Worm (Caenorhabditis elegans): Measurements from ENCODE around the gene ech-8.
A peak's percentile ranks its signal among the peaks of the same experiment; 100 is the strongest.

ech-8 gene

DNA sequence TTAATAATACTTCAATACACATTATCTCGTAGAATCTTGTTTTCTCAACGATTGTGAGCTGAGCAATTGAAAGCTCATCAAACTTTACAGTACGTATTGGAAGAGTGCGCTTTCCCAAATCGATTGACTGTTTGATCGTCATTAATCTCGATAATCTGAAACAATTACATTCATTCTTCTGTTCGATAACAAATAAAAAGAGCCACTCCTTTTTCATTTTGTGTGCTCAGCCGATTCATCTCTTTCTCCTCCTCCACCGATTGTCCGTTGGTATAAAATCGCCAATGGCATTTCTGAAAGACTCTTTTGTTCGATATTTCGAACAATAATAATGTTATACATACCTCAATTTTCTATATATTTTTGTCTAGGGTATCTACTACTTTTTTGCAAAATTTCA lies 15.3 kb downstream of the ech-8 start, which contains the start of gene nas-12:
Gene nas-12, plus strand, starts transcription at position 301 of the 400 bp plus-strand sequence.
- no peak for TF ChIP-seq nhr-12 (tag; optimal IDR thresholded peaks at IDR 0.05)
- no peak for TF ChIP-seq pqm-1 (tag; optimal IDR thresholded peaks at IDR 0.05)
- no peak for TF ChIP-seq lin-15B (tag; optimal IDR thresholded peaks at IDR 0.05)
- no peak for TF ChIP-seq mdl-1 (tag; optimal IDR thresholded peaks at IDR 0.05)
- no peak for TF ChIP-seq aha-1 (tag; optimal IDR thresholded peaks at IDR 0.05)
- no peak for TF ChIP-seq nhr-85 (tag)
- no peak for TF ChIP-seq mab-9 (GFP tag; IDR thresholded peaks at IDR 0.05)
- TF ChIP-seq nhr-84 (tag; optimal IDR thresholded peaks at IDR 0.05): no peak
- no peak for TF ChIP-seq alr-1 (tag; optimal IDR thresholded peaks at IDR 0.05; ENCODE audit: borderline replicate concordance)
- no peak for TF ChIP-seq nhr-47 (tag; optimal IDR thresholded peaks at IDR 0.05)
- no peak for TF ChIP-seq lin-13 (GFP tag; optimal IDR thresholded peaks at IDR 0.05)
- TF ChIP-seq skn-1 (tag; optimal IDR thresholded peaks at IDR 0.05): no peak
- no peak for TF ChIP-seq lir-3 (tag; optimal IDR thresholded peaks at IDR 0.05; ENCODE audit: poor library complexity)
- no peak for TF ChIP-seq pax-3 (tag; optimal IDR thresholded peaks at IDR 0.05)
- TF ChIP-seq unc-98 (GFP tag; IDR thresholded peaks at IDR 0.05): no peak
- TF ChIP-seq xbp-1 (tag; optimal IDR thresholded peaks at IDR 0.05): no peak

- TF ChIP-seq xbp-1 (tag; optimal IDR thresholded peaks at IDR 0.05) (peak; percentile 64), unc-30 (tag; optimal IDR thresholded peaks at IDR 0.05) (no peak), ama-1 (optimal IDR thresholded peaks at IDR 0.05) (no peak), alr-1 (tag; optimal IDR thresholded peaks at IDR 0.05; ENCODE audit: borderline replicate concordance) (no peak), nhr-28 (tag; optimal IDR thresholded peaks at IDR 0.05) (no peak), swsn-7 (tag; optimal IDR thresholded peaks at IDR 0.05) (peak; percentile 67), dsc-1 (tag; optimal IDR thresholded peaks at IDR 0.05) (peak; percentile 59), ztf-11 (tag; optimal IDR thresholded peaks at IDR 0.05) (no peak), skn-1 (tag; optimal IDR thresholded peaks at IDR 0.05) (peak; percentile 24), nhr-76 (tag; optimal IDR thresholded peaks at IDR 0.05) (no peak), jun-1 (tag; optimal IDR thresholded peaks at IDR 0.05) (no peak), lsy-2 (tag; optimal IDR thresholded peaks at IDR 0.05) (peak; percentile 92 to 97), hpl-2 (GFP tag; optimal IDR thresholded peaks at IDR 0.05) (no peak), nhr-20 (tag; optimal IDR thresholded peaks at IDR 0.05) (peak; percentile 80), vab-15 (tag; optimal IDR thresholded peaks at IDR 0.05) (peak; percentile 52), Y116A8C.19 (tag; optimal IDR thresholded peaks at IDR 0.05; ENCODE audit: borderline replicate concordance) (no peak), blmp-1 (tag; optimal IDR thresholded peaks at IDR 0.05) (peak; percentile 71), ceh-88 (GFP tag; IDR thresholded peaks at IDR 0.05) (no peak), efl-1 (optimal IDR thresholded peaks at IDR 0.05) (peak; percentile 41 to 79), efl-1 (GFP tag; optimal IDR thresholded peaks at IDR 0.05 in 1 of 2) (peak; percentile 80 to 97), tlp-1 (tag; optimal IDR thresholded peaks at IDR 0.05) (no peak), lin-35 (GFP tag; optimal IDR thresholded peaks at IDR 0.05) (peak; percentile 77 to 87), egl-13 (tag; optimal IDR thresholded peaks at IDR 0.05) (peak; percentile 0), C04F5.9 (tag; optimal IDR thresholded peaks at IDR 0.05) (no peak), pax-3 (tag; optimal IDR thresholded peaks at IDR 0.05) (no peak), dpl-1 (GFP tag; optimal IDR thresholded peaks at IDR 0.05) (peak; percentile 60 to 85 (median 74)), ets-5 (GFP tag; IDR thresholded peaks at IDR 0.05) (no peak), lin-14 (GFP tag; optimal IDR thresholded peaks at IDR 0.05) (peak; percentile 94), nhr-85 (tag) (peak; percentile 94), ces-1 (GFP tag; optimal IDR thresholded peaks at IDR 0.05) (no peak), hlh-17 (GFP tag; optimal IDR thresholded peaks at IDR 0.05; ENCODE audit: borderline replicate concordance) (no peak), efl-3 (GFP tag; optimal IDR thresholded peaks at IDR 0.05) (no peak), fkh-8 (tag; optimal IDR thresholded peaks at IDR 0.05) (peak; percentile 69), aly-2 (tag; optimal IDR thresholded peaks at IDR 0.05) (no peak), pag-3 (tag; optimal IDR thresholded peaks at IDR 0.05; ENCODE audit: borderline replicate concordance, insufficient read depth) (no peak), nhr-84 (tag; optimal IDR thresholded peaks at IDR 0.05) (no peak), fos-1 (tag; optimal IDR thresholded peaks at IDR 0.05) (peak; percentile 37), pqm-1 (tag; optimal IDR thresholded peaks at IDR 0.05) (no peak), elt-3 (tag; optimal IDR thresholded peaks at IDR 0.05) (peak in 2 of 6 experiments; percentile 36 to 54), nhr-19 (GFP tag; conservative IDR thresholded peaks at IDR 0.05) (peak; percentile 45), lin-15B (tag; optimal IDR thresholded peaks at IDR 0.05) (no peak), C16A3.4 (tag; optimal IDR thresholded peaks at IDR 0.05) (peak; percentile 45)
Measured at ce11 chrIV:10222122-10222589, 16.8 kb downstream of the ech-8 start, which contains the start of gene C24F3.2. C24F3.2 (plus strand) TSS chrIV:10222539.

Measured in whole organism, L1 larva.